Worm (Caenorhabditis elegans) whole organism, midembryonic: Measurements from ENCODE around the gene srh-286.

ENCODE experiments used
- T22C8.4 ChIP-seq: fragments of 200-800 bp; sonication (Bioruptor generic); IDR thresholded peaks from 2 replicates; pipeline ENCODE4 v1.3.6; 2022; ENCODE audit warnings: missing genetic modification characterization, missing compliant biosample characterization
- cog-1 ChIP-seq: sonication (generic microtip); optimal IDR thresholded peaks from 2 replicates; lab custom pipeline; 2016; ENCODE audit warnings: missing genetic modification characterization, missing compliant biosample characterization
- flt-1 ChIP-seq: fragments of 200-800 bp; sonication (Bioruptor generic); IDR thresholded peaks from 2 replicates; pipeline ENCODE4 v1.3.6; 2022; ENCODE audit warnings: missing genetic modification characterization, missing compliant biosample characterization
- klf-2 ChIP-seq: fragments of 200-800 bp; sonication (Bioruptor generic); conservative IDR thresholded peaks from 2 replicates; pipeline ENCODE4 v1.3.6; 2022; ENCODE audit warnings: missing genetic modification reagents, missing genetic modification characterization, missing compliant biosample characterization
- ref-1 ChIP-seq: fragments of 200-800 bp; sonication (Bioruptor generic); conservative IDR thresholded peaks from 2 replicates; pipeline ENCODE4 v1.3.6; 2022; ENCODE audit warnings: missing genetic modification reagents, missing genetic modification characterization, missing compliant biosample characterization
- tab-1 ChIP-seq: fragments of 200-800 bp; sonication (Bioruptor generic); IDR thresholded peaks from 2 replicates; pipeline ENCODE4 v1.3.6; 2022; ENCODE audit warnings: missing genetic modification characterization, missing compliant biosample characterization
- ztf-23 ChIP-seq: fragments of 200-800 bp; sonication (Bioruptor generic); IDR thresholded peaks from 2 replicates; pipeline ENCODE4 v1.3.6; 2022; ENCODE audit warnings: missing genetic modification reagents, missing genetic modification characterization, missing compliant biosample characterization

ce11 chrV:17857901-17858300 is 13.9 kb upstream of the srh-286 start:
- TF ChIP-seq ztf-23 (GFP tag; lab: Robert Waterston, UW) = no peak
- TF ChIP-seq ref-1 (GFP tag; lab: Robert Waterston, UW) = no peak
- no peak for TF ChIP-seq klf-2 (GFP tag; lab: Robert Waterston, UW)
- no peak for TF ChIP-seq cog-1 (tag; lab: Kevin White, UChicago)
- no peak for TF ChIP-seq T22C8.4 (GFP tag; lab: Robert Waterston, UW)
- TF ChIP-seq flt-1 (GFP tag; lab: Robert Waterston, UW) = no peak
- no peak for TF ChIP-seq tab-1 (GFP tag; lab: Robert Waterston, UW)
